Fruit fly (Drosophila melanogaster): ENCODE data around the gene CG5708.

CG5708 gene

dm6 chr2L:10255725-10256158 lies 29.1 kb upstream of the CG5708 start, which contains the start of gene CG5676 (continued):
- TF ChIP-seq CG18262 (tag; optimal IDR thresholded peaks at IDR 0.05) = peak; percentile 4
- peak; percentile 4 for TF ChIP-seq nom (GFP tag; optimal IDR thresholded peaks at IDR 0.05)
- TF ChIP-seq CG1603 (tag; optimal IDR thresholded peaks at IDR 0.05) = peak; percentile 100
- TF ChIP-seq YL-1 (GFP tag; optimal IDR thresholded peaks at IDR 0.05) = peak; percentile 46
- peak; percentile 5 for TF ChIP-seq cg (GFP tag; optimal IDR thresholded peaks at IDR 0.05)
- no peak for TF ChIP-seq exex (tag; optimal IDR thresholded peaks at IDR 0.05)
- TF ChIP-seq CG31365 (tag; optimal IDR thresholded peaks at IDR 0.05) = no peak
- TF ChIP-seq CG11723 (GFP tag; optimal IDR thresholded peaks at IDR 0.05) = peak; percentile 51

- peak; percentile 71 for TF ChIP-seq CG2116 (GFP tag; optimal IDR thresholded peaks at IDR 0.05)
- TF ChIP-seq MESR4 (GFP tag; optimal IDR thresholded peaks at IDR 0.05) = peak; percentile 7
- TF ChIP-seq nerfin-1 (tag; optimal IDR thresholded peaks at IDR 0.05) = peak; percentile 43
- no peak for TF ChIP-seq zfh1 (GFP tag; IDR thresholded peaks at IDR 0.05)
- TF ChIP-seq BEAF-32 (GFP tag; optimal IDR thresholded peaks at IDR 0.05) = peak; percentile 50
- no peak for TF ChIP-seq nmo (GFP tag; optimal IDR thresholded peaks at IDR 0.05)
- TF ChIP-seq Scr (GFP tag; IDR thresholded peaks at IDR 0.05; ENCODE audit: partially characterized antibody) = peak; percentile 47; the same call in 1 of the 2 replicates
- peak; percentile 47; the same call in 1 of the 2 replicates for TF ChIP-seq unc-4 (GFP tag; IDR thresholded peaks at IDR 0.05; ENCODE audit: partially characterized antibody)
- no peak for TF ChIP-seq Atf-2 (GFP tag; optimal IDR thresholded peaks at IDR 0.05)
- TF ChIP-seq bigmax (GFP tag; optimal IDR thresholded peaks at IDR 0.05) = no peak
- TF ChIP-seq CG30020 (tag; optimal IDR thresholded peaks at IDR 0.05) = peak; percentile 64
- TF ChIP-seq sima (GFP tag; optimal IDR thresholded peaks at IDR 0.05) = no peak
- peak; percentile 1 for TF ChIP-seq stwl (tag; optimal IDR thresholded peaks at IDR 0.05)
- no peak for TF ChIP-seq dysf (GFP tag; IDR thresholded peaks at IDR 0.05)
- TF ChIP-seq Dll (GFP tag; IDR thresholded peaks at IDR 0.05; ENCODE audit: partially characterized antibody) = 0 out of 4 replicates have a peak, but pooled peaks have one; percentile 12
Measured at dm6 chr2L:10251592-10251991, 25.0 kb upstream of the CG5708 start, which contains the start of gene Ror. Gene Ror (plus strand): TSS chr2L:10251843.

dm6 chr2L:10250441-10250847 lies 23.8 kb upstream of the CG5708 start, which contains the start of the genes bsk and CG31717:
Gene bsk (minus strand): TSS chr2L:10250501.
Gene CG31717 (plus strand): TSS chr2L:10250737.
- TF ChIP-seq nerfin-1 (tag; optimal IDR thresholded peaks at IDR 0.05) (peak; percentile 38), CG32772 (GFP tag; IDR thresholded peaks at IDR 0.05) (no peak), CG10274 (GFP tag; optimal IDR thresholded peaks at IDR 0.05) (no peak), Med (GFP tag) (peak; percentile 67), CoRest (tag; optimal IDR thresholded peaks at IDR 0.05) (no peak), kay (GFP tag; optimal IDR thresholded peaks at IDR 0.05) (peak; percentile 34), CG3995 (GFP tag; optimal IDR thresholded peaks at IDR 0.05) (peak; percentile 62), CG32767 (GFP tag; IDR thresholded peaks at IDR 0.05) (no peak), sens (GFP tag) (peak; percentile 68), ken (GFP tag; IDR thresholded peaks at IDR 0.05) (no peak), CG17829 (tag; optimal IDR thresholded peaks at IDR 0.05) (peak; percentile 38), BEAF-32 (GFP tag; optimal IDR thresholded peaks at IDR 0.05) (peak; percentile 77), salm (tag; optimal IDR thresholded peaks at IDR 0.05) (no peak), CG16813 (GFP tag; IDR thresholded peaks at IDR 0.05; ENCODE audit: partially characterized antibody) (peak; percentile 44; the same call in 1 of the 3 replicates), gem (tag; optimal IDR thresholded peaks at IDR 0.05) (no peak), cwo (GFP tag; optimal IDR thresholded peaks at IDR 0.05) (no peak), jigr1 (GFP tag; IDR thresholded peaks at IDR 0.05) (no peak), CG17612 (GFP tag; IDR thresholded peaks at IDR 0.05) (no peak), unc-4 (GFP tag; IDR thresholded peaks at IDR 0.05; ENCODE audit: partially characterized antibody) (peak; percentile 61; the same call in 1 of the 2 replicates), tup (GFP tag; optimal IDR thresholded peaks at IDR 0.05) (no peak), Poxn (GFP tag; IDR thresholded peaks at IDR 0.05) (no peak), MESR4 (GFP tag; optimal IDR thresholded peaks at IDR 0.05) (peak; percentile 35), onecut (GFP tag; IDR thresholded peaks at IDR 0.05) (peak; percentile 31; the same call in 1 of the 2 replicates), Dll (GFP tag; IDR thresholded peaks at IDR 0.05; ENCODE audit: partially characterized antibody) (peak; percentile 68; the same call in 2 of the 4 replicates), ssp (GFP tag; IDR thresholded peaks at IDR 0.05) (no peak), phol (tag; optimal IDR thresholded peaks at IDR 0.05) (peak; percentile 46), pros (GFP tag; optimal IDR thresholded peaks at IDR 0.05) (no peak), otp (GFP tag; IDR thresholded peaks at IDR 0.05) (no peak)

All from whole organism, embryonic.